Fruit fly (Drosophila melanogaster) whole organism, prepupa: Measurements from ENCODE around the gene Tis11.

Source experiments
- Blimp-1 ChIP-seq: fragments of 200-800 bp; sonication (Bioruptor generic); optimal IDR thresholded peaks from 3 replicates; lab custom pipeline; 2017; ENCODE audit warnings: missing biosample characterization, missing genetic modification characterization, mild to moderate bottlenecking, moderate library complexity, missing genetic modification reagents
- CG10631 ChIP-seq: fragments of 200-800 bp; sonication (Bioruptor generic); optimal IDR thresholded peaks from 2 replicates; lab custom pipeline; 2016; ENCODE audit warnings: missing biosample characterization, missing genetic modification characterization

- TF ChIP-seq CG10631 (GFP tag; lab: Kevin White, UChicago) (peak; percentile 72), Blimp-1 (peak; percentile 63)
These were observed 10.7 kb downstream of the Tis11 start for dm6 chrX:12669659-12670488.
